Worm (Caenorhabditis elegans): ENCODE data around the gene scvp-1.
A peak's percentile ranks its signal among the peaks of the same experiment; 100 is the strongest.

The scvp-1 gene

DNA sequence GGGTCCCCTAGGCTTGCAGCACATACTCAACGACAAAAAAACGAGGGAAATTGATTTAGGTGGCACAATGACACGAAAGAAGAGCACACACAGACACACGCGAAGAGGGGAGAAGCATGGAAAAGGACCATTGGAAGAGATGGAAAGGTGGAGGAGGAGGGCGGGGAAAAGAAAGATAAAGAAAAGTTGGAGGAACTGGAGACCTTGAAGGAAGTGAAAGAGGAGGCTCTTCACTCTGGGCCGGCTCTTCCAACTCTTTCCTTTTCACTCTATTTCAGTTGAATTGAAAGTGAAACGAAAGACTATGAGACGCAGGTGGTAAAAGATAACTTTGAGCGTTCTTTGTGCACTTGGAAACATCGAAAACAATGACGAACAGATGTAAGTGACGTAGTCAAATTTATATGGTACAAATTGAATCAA is 30.4 kb upstream of the scvp-1 start:
- TF ChIP-seq pbrm-1 (GFP tag; IDR thresholded peaks at IDR 0.05) (peak; percentile 52; the same call in 1 of the 2 replicates), hmg-1.2 (GFP tag; IDR thresholded peaks at IDR 0.05) (peak; percentile 53; the same call in 1 of the 2 replicates), B0336.3 (GFP tag; IDR thresholded peaks at IDR 0.05) (peak; percentile 36; the same call in 1 of the 2 replicates), somi-1 (GFP tag; optimal IDR thresholded peaks at IDR 0.05) (peak; percentile 40), ztf-6 (GFP tag; IDR thresholded peaks at IDR 0.05) (no peak), ceh-27 (GFP tag; optimal IDR thresholded peaks at IDR 0.05) (peak; percentile 67), K12H6.12 (tag; optimal IDR thresholded peaks at IDR 0.05) (peak; percentile 67), nfyb-1 (GFP tag; IDR thresholded peaks at IDR 0.05) (peak; percentile 29; the same call in 1 of the 2 replicates), rpc-1 (optimal IDR thresholded peaks at IDR 0.05) (no peak), rpc-1 (tag; optimal IDR thresholded peaks at IDR 0.05) (no peak), attf-5 (GFP tag; optimal IDR thresholded peaks at IDR 0.05) (peak; percentile 38), hlh-26 (GFP tag; conservative IDR thresholded peaks at IDR 0.05) (no peak), rec-8 (tag; optimal IDR thresholded peaks at IDR 0.05) (no peak), hrde-1 (tag; optimal IDR thresholded peaks at IDR 0.05; ENCODE audit: borderline replicate concordance) (no peak), madf-6 (GFP tag; IDR thresholded peaks at IDR 0.05) (0 out of 2 replicates have a peak, but pooled peaks have one; percentile 12), snpc-4 (GFP tag; optimal IDR thresholded peaks at IDR 0.05) (no peak), snpc-4 (tag; optimal IDR thresholded peaks at IDR 0.05) (peak in 1 of 4 experiments; percentile 23), hsf-1 (GFP tag; IDR thresholded peaks at IDR 0.05) (0 out of 2 replicates have a peak, but pooled peaks have one; percentile 15), cebp-1 (GFP tag; IDR thresholded peaks at IDR 0.05) (no peak), cebp-1 (tag; optimal IDR thresholded peaks at IDR 0.05) (peak; percentile 66), nhr-120 (GFP tag; IDR thresholded peaks at IDR 0.05) (no peak), nhr-80 (tag; optimal IDR thresholded peaks at IDR 0.05) (peak; percentile 7), mcd-1 (GFP tag; IDR thresholded peaks at IDR 0.05) (peak; percentile 29; the same call in 1 of the 2 replicates), madf-10 (tag; optimal IDR thresholded peaks at IDR 0.05) (peak; percentile 12), ekl-4 (GFP tag; IDR thresholded peaks at IDR 0.05) (0 out of 2 replicates have a peak, but pooled peaks have one; percentile 39), ceh-40 (GFP tag; IDR thresholded peaks at IDR 0.05) (no peak), lin-40 (tag; optimal IDR thresholded peaks at IDR 0.05) (peak; percentile 34), B0261.1 (tag; optimal IDR thresholded peaks at IDR 0.05) (no peak), atf-7 (tag; optimal IDR thresholded peaks at IDR 0.05) (peak; percentile 48), ets-4 (GFP tag; optimal IDR thresholded peaks at IDR 0.05) (no peak), zfh-2 (GFP tag; conservative IDR thresholded peaks at IDR 0.05) (peak; percentile 86), tbp1 (GFP tag; optimal IDR thresholded peaks at IDR 0.05) (peak; percentile 10), F10E7.11 (tag; optimal IDR thresholded peaks at IDR 0.05) (peak; percentile 56), F52B5.7 (tag; optimal IDR thresholded peaks at IDR 0.05) (peak; percentile 28), ZK185.1 (tag; optimal IDR thresholded peaks at IDR 0.05; ENCODE audit: poor library complexity, severe bottlenecking) (peak; percentile 19), Y56A3A.18 (GFP tag; IDR thresholded peaks at IDR 0.05) (0 out of 2 replicates have a peak, but pooled peaks have one; percentile 43), dox-1 (GFP tag; IDR thresholded peaks at IDR 0.05) (peak; percentile 44; the same call in 1 of the 2 replicates), K11D2.4 (GFP tag; IDR thresholded peaks at IDR 0.05) (peak; percentile 52; the same call in 1 of the 2 replicates), ztf-3 (GFP tag; optimal IDR thresholded peaks at IDR 0.05) (peak; percentile 26)

DNA sequence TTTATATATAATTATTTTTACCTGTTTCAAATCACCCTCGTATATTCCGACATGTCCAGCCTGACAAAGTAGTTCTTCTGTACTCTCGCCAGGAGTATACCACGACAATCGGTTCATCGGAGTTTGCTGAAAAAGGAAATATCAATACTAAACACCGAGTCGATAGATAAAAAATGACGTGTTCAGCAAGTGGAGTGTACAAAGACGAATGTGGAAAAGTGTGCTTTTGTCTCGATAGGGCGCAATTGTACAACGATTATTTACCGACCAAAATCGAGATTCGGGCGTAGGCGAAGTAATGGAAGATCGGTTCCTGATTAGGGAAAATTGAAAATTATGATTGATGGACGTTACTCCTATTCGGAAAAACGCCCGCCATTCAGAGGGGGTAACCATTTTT is 29.5 kb upstream of the scvp-1 start, which contains the start of gene vps-36:
Gene vps-36 (minus strand): TSS at position 126 of the 400 bp plus-strand sequence.
- 0 out of 2 replicates have a peak, but pooled peaks have one; percentile 43 for TF ChIP-seq ekl-4 (GFP tag; IDR thresholded peaks at IDR 0.05)
- 0 out of 2 replicates have a peak, but pooled peaks have one; percentile 10 for TF ChIP-seq Y53G8AR.9 (GFP tag; conservative IDR thresholded peaks at IDR 0.05)
- TF ChIP-seq D2030.7 (GFP tag; IDR thresholded peaks at IDR 0.05): no peak
- TF ChIP-seq let-607 (tag; optimal IDR thresholded peaks at IDR 0.05): peak; percentile 37 to 77
- TF ChIP-seq nhr-80 (tag; optimal IDR thresholded peaks at IDR 0.05): peak; percentile 90
- TF ChIP-seq attf-5 (GFP tag; optimal IDR thresholded peaks at IDR 0.05): no peak
- peak; percentile 48 for TF ChIP-seq dox-1 (GFP tag; IDR thresholded peaks at IDR 0.05)
- TF ChIP-seq B0035.1 (tag; optimal IDR thresholded peaks at IDR 0.05): no peak
- TF ChIP-seq atf-7 (tag; optimal IDR thresholded peaks at IDR 0.05): peak; percentile 11
- TF ChIP-seq pbrm-1 (GFP tag; IDR thresholded peaks at IDR 0.05): peak; percentile 57; the same call in 1 of the 2 replicates

All from whole organism, young adult.